Worm (Caenorhabditis elegans) whole organism, midembryonic: ENCODE measurements around the gene C07A4.2.

Experiments used
- T22C8.4 ChIP-seq: fragments of 200-800 bp; sonication (Bioruptor generic); IDR thresholded peaks from 2 replicates; pipeline ENCODE4 v1.3.6; 2022; ENCODE audit warnings: missing genetic modification characterization, missing compliant biosample characterization
- cog-1 ChIP-seq: sonication (generic microtip); optimal IDR thresholded peaks from 2 replicates; lab custom pipeline; 2016; ENCODE audit warnings: missing genetic modification characterization, missing compliant biosample characterization
- flt-1 ChIP-seq: fragments of 200-800 bp; sonication (Bioruptor generic); IDR thresholded peaks from 2 replicates; pipeline ENCODE4 v1.3.6; 2022; ENCODE audit warnings: missing genetic modification characterization, missing compliant biosample characterization
- klf-2 ChIP-seq: fragments of 200-800 bp; sonication (Bioruptor generic); conservative IDR thresholded peaks from 2 replicates; pipeline ENCODE4 v1.3.6; 2022; ENCODE audit warnings: missing genetic modification reagents, missing genetic modification characterization, missing compliant biosample characterization
- med-1 ChIP-seq: sonication (generic microtip); optimal IDR thresholded peaks from 2 replicates; lab custom pipeline; 2017; ENCODE audit warnings: missing genetic modification characterization, mild to moderate bottlenecking, missing compliant biosample characterization, antibody characterized with exemption, missing genetic modification reagents; ENCODE audit not compliant: insufficient read depth
- ref-1 ChIP-seq: fragments of 200-800 bp; sonication (Bioruptor generic); conservative IDR thresholded peaks from 2 replicates; pipeline ENCODE4 v1.3.6; 2022; ENCODE audit warnings: missing genetic modification reagents, missing genetic modification characterization, missing compliant biosample characterization
- tab-1 ChIP-seq: fragments of 200-800 bp; sonication (Bioruptor generic); IDR thresholded peaks from 2 replicates; pipeline ENCODE4 v1.3.6; 2022; ENCODE audit warnings: missing genetic modification characterization, missing compliant biosample characterization
- ztf-23 ChIP-seq: fragments of 200-800 bp; sonication (Bioruptor generic); IDR thresholded peaks from 2 replicates; pipeline ENCODE4 v1.3.6; 2022; ENCODE audit warnings: missing genetic modification reagents, missing genetic modification characterization, missing compliant biosample characterization
- ztf-29 ChIP-seq: fragments of 200-800 bp; sonication (Bioruptor generic); IDR thresholded peaks from 2 replicates; pipeline ENCODE4 v1.3.6; 2022; ENCODE audit warnings: missing genetic modification reagents, missing genetic modification characterization, missing compliant biosample characterization

Gene C07A4.2

ce11 chrX:10184708-10185107 lies 12.7 kb downstream of the C07A4.2 start:
- TF ChIP-seq T22C8.4 (GFP tag; lab: Robert Waterston, UW) = no peak
- TF ChIP-seq ztf-23 (GFP tag; lab: Robert Waterston, UW) = no peak
- no peak for TF ChIP-seq tab-1
- no peak for TF ChIP-seq ztf-29 (GFP tag; lab: Robert Waterston, UW)
- TF ChIP-seq flt-1 (GFP tag; lab: Robert Waterston, UW) = no peak
- TF ChIP-seq med-1 = no peak
- no peak for TF ChIP-seq cog-1 (tag; lab: Kevin White, UChicago)
- TF ChIP-seq klf-2 (GFP tag; lab: Robert Waterston, UW) = no peak
- TF ChIP-seq ref-1 = no peak

ce11 chrX:10188493-10188895 lies 16.5 kb downstream of the C07A4.2 start:
- 0 out of 2 replicates have a peak, but pooled peaks have one; percentile 57 for TF ChIP-seq ztf-23 (GFP tag; lab: Robert Waterston, UW)
- TF ChIP-seq cog-1 (tag; lab: Kevin White, UChicago) = peak; percentile 79
- peak; percentile 80 for TF ChIP-seq flt-1 (GFP tag; lab: Robert Waterston, UW)
- TF ChIP-seq ref-1 = no peak

ce11 chrX:10189244-10189643 lies 17.2 kb downstream of the C07A4.2 start:
- TF ChIP-seq ref-1 = no peak
- no peak for TF ChIP-seq T22C8.4 (GFP tag; lab: Robert Waterston, UW)
- no peak for TF ChIP-seq cog-1 (tag; lab: Kevin White, UChicago)
- TF ChIP-seq med-1 = no peak
- no peak for TF ChIP-seq ztf-29 (GFP tag; lab: Robert Waterston, UW)
- TF ChIP-seq flt-1 (GFP tag; lab: Robert Waterston, UW) = no peak
- TF ChIP-seq tab-1 = no peak
- no peak for TF ChIP-seq klf-2 (GFP tag; lab: Robert Waterston, UW)
- TF ChIP-seq ztf-23 (GFP tag; lab: Robert Waterston, UW) = no peak

ce11 chrX:10189805-10190204 lies 17.8 kb downstream of the C07A4.2 start:
- TF ChIP-seq ztf-29 (GFP tag; lab: Robert Waterston, UW) = no peak
- 0 out of 2 replicates have a peak, but pooled peaks have one; percentile 12 for TF ChIP-seq klf-2 (GFP tag; lab: Robert Waterston, UW)
- no peak for TF ChIP-seq cog-1 (tag; lab: Kevin White, UChicago)

ce11 chrX:10194327-10195096 lies 22.5 kb downstream of the C07A4.2 start, which contains the start of gene myrf-2:
Gene myrf-2 (minus strand): TSS chrX:10194377.
- no peak for TF ChIP-seq med-1
- no peak for TF ChIP-seq tab-1
- TF ChIP-seq T22C8.4 (GFP tag; lab: Robert Waterston, UW) = no peak
- TF ChIP-seq ztf-23 (GFP tag; lab: Robert Waterston, UW) = no peak
- TF ChIP-seq ztf-29 (GFP tag; lab: Robert Waterston, UW) = no peak
- no peak for TF ChIP-seq ref-1
- no peak for TF ChIP-seq klf-2 (GFP tag; lab: Robert Waterston, UW)
- TF ChIP-seq flt-1 (GFP tag; lab: Robert Waterston, UW) = no peak
- no peak for TF ChIP-seq cog-1 (tag; lab: Kevin White, UChicago)

- TF ChIP-seq flt-1 (GFP tag; lab: Robert Waterston, UW) (no peak), tab-1 (no peak), klf-2 (GFP tag; lab: Robert Waterston, UW) (no peak), cog-1 (tag; lab: Kevin White, UChicago) (peak; percentile 68), ztf-29 (GFP tag; lab: Robert Waterston, UW) (no peak), ref-1 (no peak), med-1 (no peak), T22C8.4 (GFP tag; lab: Robert Waterston, UW) (no peak), ztf-23 (GFP tag; lab: Robert Waterston, UW) (0 out of 2 replicates have a peak, but pooled peaks have one; percentile 23)
Measured at ce11 chrX:10197204-10197756, 25.3 kb downstream of the C07A4.2 start, which contains the start of gene nucb-1. Gene nucb-1 (plus strand): TSS chrX:10197706.

- no peak for TF ChIP-seq flt-1 (GFP tag; lab: Robert Waterston, UW)
- no peak for TF ChIP-seq ztf-29 (GFP tag; lab: Robert Waterston, UW)
- TF ChIP-seq klf-2 (GFP tag; lab: Robert Waterston, UW) = no peak
- TF ChIP-seq cog-1 (tag; lab: Kevin White, UChicago) = no peak
- no peak for TF ChIP-seq ztf-23 (GFP tag; lab: Robert Waterston, UW)
- TF ChIP-seq ref-1 = no peak
- no peak for TF ChIP-seq T22C8.4 (GFP tag; lab: Robert Waterston, UW)
- no peak for TF ChIP-seq tab-1
- no peak for TF ChIP-seq med-1
Measured at ce11 chrX:10199202-10199601, 27.2 kb downstream of the C07A4.2 start.

ce11 chrX:10203501-10203900 lies 31.5 kb downstream of the C07A4.2 start:
- TF ChIP-seq ztf-29 (GFP tag; lab: Robert Waterston, UW) (no peak), ztf-23 (GFP tag; lab: Robert Waterston, UW) (no peak), tab-1 (no peak), med-1 (no peak), ref-1 (no peak), cog-1 (tag; lab: Kevin White, UChicago) (no peak), T22C8.4 (GFP tag; lab: Robert Waterston, UW) (no peak), flt-1 (GFP tag; lab: Robert Waterston, UW) (no peak), klf-2 (GFP tag; lab: Robert Waterston, UW) (no peak)

ce11 chrX:10204313-10205063 lies 32.5 kb downstream of the C07A4.2 start:
- TF ChIP-seq tab-1 (no peak), cog-1 (tag; lab: Kevin White, UChicago) (peak; percentile 55), flt-1 (GFP tag; lab: Robert Waterston, UW) (peak; percentile 62; the same call in 1 of the 2 replicates)
